Worm (Caenorhabditis elegans): ENCODE measurements around the gene glb-33.

glb-33 gene

ce11 chrV:1327317-1327716 lies 24.6 kb upstream of the glb-33 start:
- TF ChIP-seq ets-7 (tag; optimal IDR thresholded peaks at IDR 0.05): no peak
- TF ChIP-seq F13C5.2 (tag; optimal IDR thresholded peaks at IDR 0.05): no peak
- no peak for TF ChIP-seq pes-1 (GFP tag; IDR thresholded peaks at IDR 0.05)
- no peak for TF ChIP-seq tbx-11 (GFP tag; IDR thresholded peaks at IDR 0.05)
- TF ChIP-seq tbx-37 (GFP tag; conservative IDR thresholded peaks at IDR 0.05): no peak
- no peak for TF ChIP-seq aly-1 (tag; optimal IDR thresholded peaks at IDR 0.05)
- TF ChIP-seq hnd-1 (tag; optimal IDR thresholded peaks at IDR 0.05): no peak
- no peak for TF ChIP-seq hmbx-1 (tag; optimal IDR thresholded peaks at IDR 0.05)
- TF ChIP-seq ceh-36 (tag; optimal IDR thresholded peaks at IDR 0.05): no peak
- TF ChIP-seq hmg-4 (GFP tag; optimal IDR thresholded peaks at IDR 0.05): no peak
- no peak for TF ChIP-seq ama-1 (optimal IDR thresholded peaks at IDR 0.05)
- no peak for TF ChIP-seq tra-4 (tag; optimal IDR thresholded peaks at IDR 0.05)
- TF ChIP-seq flt-1 (GFP tag; IDR thresholded peaks at IDR 0.05): no peak
- TF ChIP-seq ceh-13 (GFP tag; optimal IDR thresholded peaks at IDR 0.05): no peak
- no peak for TF ChIP-seq B0310.2 (tag; optimal IDR thresholded peaks at IDR 0.05)
- no peak for TF ChIP-seq sea-1 (GFP tag; conservative IDR thresholded peaks at IDR 0.05)
- TF ChIP-seq scrt-1 (GFP tag; IDR thresholded peaks at IDR 0.05): no peak

- TF ChIP-seq pes-1 (GFP tag; IDR thresholded peaks at IDR 0.05): no peak
- TF ChIP-seq tbx-37 (GFP tag; conservative IDR thresholded peaks at IDR 0.05): no peak
- no peak for TF ChIP-seq tra-4 (tag; optimal IDR thresholded peaks at IDR 0.05)
- TF ChIP-seq scrt-1 (GFP tag; IDR thresholded peaks at IDR 0.05): no peak
- TF ChIP-seq hmbx-1 (tag; optimal IDR thresholded peaks at IDR 0.05): no peak
- no peak for TF ChIP-seq sea-1 (GFP tag; conservative IDR thresholded peaks at IDR 0.05)
- no peak for TF ChIP-seq ceh-36 (tag; optimal IDR thresholded peaks at IDR 0.05)
- TF ChIP-seq B0310.2 (tag; optimal IDR thresholded peaks at IDR 0.05): no peak
- TF ChIP-seq flt-1 (GFP tag; IDR thresholded peaks at IDR 0.05): no peak
- TF ChIP-seq F13C5.2 (tag; optimal IDR thresholded peaks at IDR 0.05): no peak
These were observed 16.0 kb upstream of the glb-33 start for ce11 chrV:1335896-1336295.

ce11 chrV:1337701-1338100 lies 14.2 kb upstream of the glb-33 start:
- no peak for TF ChIP-seq flt-1 (GFP tag; IDR thresholded peaks at IDR 0.05)
- no peak for TF ChIP-seq aly-1 (tag; optimal IDR thresholded peaks at IDR 0.05)
- TF ChIP-seq sea-1 (GFP tag; conservative IDR thresholded peaks at IDR 0.05): no peak
- no peak for TF ChIP-seq hmg-4 (GFP tag; optimal IDR thresholded peaks at IDR 0.05)
- no peak for TF ChIP-seq B0310.2 (tag; optimal IDR thresholded peaks at IDR 0.05)

ce11 chrV:1341276-1342050 lies 10.5 kb upstream of the glb-33 start:
- no peak for TF ChIP-seq ama-1 (optimal IDR thresholded peaks at IDR 0.05)
- TF ChIP-seq ceh-36 (tag; optimal IDR thresholded peaks at IDR 0.05): peak; percentile 92

ce11 chrV:1342712-1343111 lies 9.2 kb upstream of the glb-33 start:
- TF ChIP-seq ets-7 (tag; optimal IDR thresholded peaks at IDR 0.05) (no peak), aly-1 (tag; optimal IDR thresholded peaks at IDR 0.05) (no peak), B0310.2 (tag; optimal IDR thresholded peaks at IDR 0.05) (no peak), scrt-1 (GFP tag; IDR thresholded peaks at IDR 0.05) (no peak), F13C5.2 (tag; optimal IDR thresholded peaks at IDR 0.05) (no peak), sea-1 (GFP tag; conservative IDR thresholded peaks at IDR 0.05) (no peak), ceh-36 (tag; optimal IDR thresholded peaks at IDR 0.05) (no peak), tbx-11 (GFP tag; IDR thresholded peaks at IDR 0.05) (no peak), ama-1 (optimal IDR thresholded peaks at IDR 0.05) (no peak), hnd-1 (tag; optimal IDR thresholded peaks at IDR 0.05) (no peak), hmbx-1 (tag; optimal IDR thresholded peaks at IDR 0.05) (no peak), tra-4 (tag; optimal IDR thresholded peaks at IDR 0.05) (no peak), hmg-4 (GFP tag; optimal IDR thresholded peaks at IDR 0.05) (no peak), tbx-37 (GFP tag; conservative IDR thresholded peaks at IDR 0.05) (no peak), pes-1 (GFP tag; IDR thresholded peaks at IDR 0.05) (no peak), flt-1 (GFP tag; IDR thresholded peaks at IDR 0.05) (no peak), ceh-13 (GFP tag; optimal IDR thresholded peaks at IDR 0.05) (no peak)

ce11 chrV:1349802-1350201 lies 2.1 kb upstream of the glb-33 start:
- TF ChIP-seq ceh-13 (GFP tag; optimal IDR thresholded peaks at IDR 0.05): no peak
- TF ChIP-seq F13C5.2 (tag; optimal IDR thresholded peaks at IDR 0.05): no peak
- no peak for TF ChIP-seq hnd-1 (tag; optimal IDR thresholded peaks at IDR 0.05)
- TF ChIP-seq pes-1 (GFP tag; IDR thresholded peaks at IDR 0.05): no peak
- no peak for TF ChIP-seq hmg-4 (GFP tag; optimal IDR thresholded peaks at IDR 0.05)
- TF ChIP-seq tbx-37 (GFP tag; conservative IDR thresholded peaks at IDR 0.05): no peak
- no peak for TF ChIP-seq ceh-36 (tag; optimal IDR thresholded peaks at IDR 0.05)
- no peak for TF ChIP-seq ama-1 (optimal IDR thresholded peaks at IDR 0.05)
- TF ChIP-seq hmbx-1 (tag; optimal IDR thresholded peaks at IDR 0.05): no peak
- TF ChIP-seq tra-4 (tag; optimal IDR thresholded peaks at IDR 0.05): no peak
- TF ChIP-seq tbx-11 (GFP tag; IDR thresholded peaks at IDR 0.05): no peak
- no peak for TF ChIP-seq aly-1 (tag; optimal IDR thresholded peaks at IDR 0.05)
- TF ChIP-seq scrt-1 (GFP tag; IDR thresholded peaks at IDR 0.05): no peak
- TF ChIP-seq flt-1 (GFP tag; IDR thresholded peaks at IDR 0.05): no peak
- TF ChIP-seq sea-1 (GFP tag; conservative IDR thresholded peaks at IDR 0.05): no peak
- no peak for TF ChIP-seq ets-7 (tag; optimal IDR thresholded peaks at IDR 0.05)
- TF ChIP-seq B0310.2 (tag; optimal IDR thresholded peaks at IDR 0.05): no peak

ce11 chrV:1352321-1352720 lies 395 bp downstream of the glb-33 start:
- no peak for TF ChIP-seq tra-4 (tag; optimal IDR thresholded peaks at IDR 0.05)
- no peak for TF ChIP-seq pes-1 (GFP tag; IDR thresholded peaks at IDR 0.05)
- no peak for TF ChIP-seq hmg-4 (GFP tag; optimal IDR thresholded peaks at IDR 0.05)
- no peak for TF ChIP-seq ets-7 (tag; optimal IDR thresholded peaks at IDR 0.05)
- no peak for TF ChIP-seq hmbx-1 (tag; optimal IDR thresholded peaks at IDR 0.05)
- no peak for TF ChIP-seq tbx-37 (GFP tag; conservative IDR thresholded peaks at IDR 0.05)
- no peak for TF ChIP-seq ceh-36 (tag; optimal IDR thresholded peaks at IDR 0.05)
- no peak for TF ChIP-seq B0310.2 (tag; optimal IDR thresholded peaks at IDR 0.05)
- no peak for TF ChIP-seq flt-1 (GFP tag; IDR thresholded peaks at IDR 0.05)
- no peak for TF ChIP-seq hnd-1 (tag; optimal IDR thresholded peaks at IDR 0.05)
- TF ChIP-seq tbx-11 (GFP tag; IDR thresholded peaks at IDR 0.05): no peak
- no peak for TF ChIP-seq sea-1 (GFP tag; conservative IDR thresholded peaks at IDR 0.05)
- no peak for TF ChIP-seq ceh-13 (GFP tag; optimal IDR thresholded peaks at IDR 0.05)
- TF ChIP-seq ama-1 (optimal IDR thresholded peaks at IDR 0.05): no peak
- no peak for TF ChIP-seq scrt-1 (GFP tag; IDR thresholded peaks at IDR 0.05)

Data from whole organism, early embryonic.